Worm (Caenorhabditis elegans) whole organism, L2 larva: Measurements from ENCODE around the gene vab-23.
A peak's percentile ranks its signal among the peaks of the same experiment; 100 is the strongest.

Experiments used
- C34F6.9 ChIP-seq: fragments of 150-350 bp; optimal IDR thresholded peaks from 2 replicates; lab custom pipeline; 2014; ENCODE audit warnings: missing biosample characterization, missing genetic modification characterization
- F13H6.1 ChIP-seq: sonication (generic microtip); optimal IDR thresholded peaks from 2 replicates; lab custom pipeline; 2016; ENCODE audit warnings: missing genetic modification characterization, missing compliant biosample characterization
- Y55F3AM.14 ChIP-seq: fragments of 200-800 bp; sonication (Bioruptor generic); optimal IDR thresholded peaks from 2 replicates; lab custom pipeline; 2018; ENCODE audit warnings: mild to moderate bottlenecking, missing genetic modification characterization, missing compliant biosample characterization
- ZK546.5 ChIP-seq: sonication (generic microtip); optimal IDR thresholded peaks from 2 replicates; lab custom pipeline; 2017; ENCODE audit warnings: missing biosample characterization, missing genetic modification characterization
- alr-1 ChIP-seq: fragments of 150-350 bp; optimal IDR thresholded peaks from 2 replicates; lab custom pipeline; 2014; ENCODE audit warnings: missing biosample characterization, missing genetic modification characterization
- aly-2 ChIP-seq: fragments of 150-350 bp; optimal IDR thresholded peaks from 2 replicates; lab custom pipeline; 2014; ENCODE audit warnings: missing biosample characterization, missing genetic modification characterization
- ama-1 ChIP-seq: fragments of 150-350 bp; optimal IDR thresholded peaks from 2 replicates; lab custom pipeline; 2018; ENCODE audit warnings: inconsistent platforms
- blmp-1 ChIP-seq: sonication (generic microtip); optimal IDR thresholded peaks from 2 replicates; lab custom pipeline; 2017; ENCODE audit warnings: missing genetic modification characterization, mild to moderate bottlenecking, missing compliant biosample characterization, antibody characterized with exemption, moderate library complexity; ENCODE audit not compliant: insufficient read depth
- ceh-16 ChIP-seq: fragments of 150-350 bp; optimal IDR thresholded peaks from 2 replicates; lab custom pipeline; 2014; ENCODE audit warnings: missing biosample characterization, missing genetic modification characterization
- ceh-82 ChIP-seq: fragments of 150-350 bp; optimal IDR thresholded peaks from 2 replicates; lab custom pipeline; 2014; ENCODE audit warnings: missing biosample characterization, missing genetic modification characterization
- crh-2 ChIP-seq: sonication (generic microtip); optimal IDR thresholded peaks from 2 replicates; lab custom pipeline; 2017; ENCODE audit warnings: missing biosample characterization, missing genetic modification characterization
- dmd-4 ChIP-seq: sonication (generic microtip); optimal IDR thresholded peaks from 2 replicates; lab custom pipeline; 2017; ENCODE audit warnings: missing biosample characterization, missing genetic modification characterization
- egl-27 ChIP-seq: sonication (generic microtip); optimal IDR thresholded peaks from 3 replicates; lab custom pipeline; 2017; ENCODE audit warnings: missing biosample characterization, missing genetic modification reagents, missing genetic modification characterization
- fos-1 ChIP-seq: fragments of 150-350 bp; optimal IDR thresholded peaks from 2 replicates; lab custom pipeline; 2014; ENCODE audit warnings: missing biosample characterization, missing genetic modification characterization
- gmeb-1 ChIP-seq: fragments of 150-350 bp; optimal IDR thresholded peaks from 2 replicates; lab custom pipeline; 2014; ENCODE audit warnings: missing biosample characterization, missing genetic modification characterization
- lin-11 ChIP-seq: fragments of 150-350 bp; sonication (generic microtip); optimal IDR thresholded peaks from 2 replicates; lab custom pipeline; 2014; ENCODE audit warnings: missing biosample characterization, missing genetic modification characterization, inconsistent platforms, mixed read lengths
- lin-13 ChIP-seq: fragments of 150-350 bp; optimal IDR thresholded peaks from 2 replicates; lab custom pipeline; 2014; ENCODE audit warnings: missing biosample characterization, missing genetic modification reagents, missing genetic modification characterization
- lin-39 ChIP-seq: fragments of 150-350 bp; optimal IDR thresholded peaks from 2 replicates; lab custom pipeline; 2014; ENCODE audit warnings: missing biosample characterization, missing genetic modification reagents, missing genetic modification characterization
- lsy-2 ChIP-seq, 2 experiments: fragments of 150-350 bp in 1 of 2; sonication (generic microtip) in 1 of 2; optimal IDR thresholded peaks; 2 replicates each; lab custom pipeline; 2014 to 2017; ENCODE audit warnings: missing biosample characterization in 2 of 2, missing genetic modification characterization in 2 of 2
- mab-5 ChIP-seq: fragments of 150-350 bp; optimal IDR thresholded peaks from 2 replicates; lab custom pipeline; 2014; ENCODE audit warnings: missing biosample characterization, missing genetic modification characterization
- mbf-1 ChIP-seq: sonication (generic microtip); optimal IDR thresholded peaks from 2 replicates; lab custom pipeline; 2017; ENCODE audit warnings: missing biosample characterization, missing genetic modification characterization
- nhr-11 ChIP-seq: fragments of 150-350 bp; optimal IDR thresholded peaks from 2 replicates; lab custom pipeline; 2014; ENCODE audit warnings: missing biosample characterization, missing genetic modification characterization
- nhr-12 ChIP-seq: fragments of 150-350 bp; optimal IDR thresholded peaks from 2 replicates; lab custom pipeline; 2014; ENCODE audit warnings: missing biosample characterization, missing genetic modification characterization
- nhr-129 ChIP-seq: fragments of 150-350 bp; optimal IDR thresholded peaks from 2 replicates; lab custom pipeline; 2014; ENCODE audit warnings: missing biosample characterization, missing genetic modification characterization
- nhr-21 ChIP-seq: fragments of 150-350 bp; optimal IDR thresholded peaks from 2 replicates; lab custom pipeline; 2014; ENCODE audit warnings: missing biosample characterization, missing genetic modification characterization
- nhr-23 ChIP-seq: fragments of 150-350 bp; optimal IDR thresholded peaks from 2 replicates; lab custom pipeline; 2014; ENCODE audit warnings: missing biosample characterization, missing genetic modification reagents, missing genetic modification characterization
- nhr-237 ChIP-seq: fragments of 150-350 bp; optimal IDR thresholded peaks from 2 replicates; lab custom pipeline; 2014; ENCODE audit warnings: missing biosample characterization, missing genetic modification characterization
- peb-1 ChIP-seq: fragments of 150-350 bp; optimal IDR thresholded peaks from 2 replicates; lab custom pipeline; 2014; ENCODE audit warnings: missing biosample characterization, missing genetic modification characterization
- sem-4 ChIP-seq: fragments of 150-350 bp; optimal IDR thresholded peaks from 2 replicates; lab custom pipeline; 2014; ENCODE audit warnings: missing biosample characterization, missing genetic modification reagents, missing genetic modification characterization
- skn-1 ChIP-seq: sonication (generic microtip); optimal IDR thresholded peaks from 2 replicates; lab custom pipeline; 2017; ENCODE audit warnings: missing biosample characterization, missing genetic modification characterization
- unc-39 ChIP-seq: fragments of 150-350 bp; optimal IDR thresholded peaks from 2 replicates; lab custom pipeline; 2014; ENCODE audit warnings: missing biosample characterization, missing genetic modification characterization
- unc-55 ChIP-seq: fragments of 150-350 bp; sonication (generic microtip); optimal IDR thresholded peaks from 3 replicates; lab custom pipeline; 2014; ENCODE audit warnings: missing biosample characterization, missing genetic modification reagents, missing genetic modification characterization
- unc-62 ChIP-seq: fragments of 150-350 bp; optimal IDR thresholded peaks from 2 replicates; lab custom pipeline; 2014; ENCODE audit warnings: missing biosample characterization, missing genetic modification reagents, missing genetic modification characterization
- zag-1 ChIP-seq: fragments of 150-350 bp; optimal IDR thresholded peaks from 2 replicates; lab custom pipeline; 2014; ENCODE audit warnings: missing biosample characterization, missing genetic modification characterization
- ztf-1 ChIP-seq: fragments of 200-800 bp; sonication (Bioruptor generic); conservative IDR thresholded peaks from 2 replicates; pipeline ENCODE4 v1.3.6; 2022; ENCODE audit warnings: missing genetic modification characterization, missing compliant biosample characterization
- ztf-4 ChIP-seq: fragments of 150-350 bp; optimal IDR thresholded peaks from 2 replicates; lab custom pipeline; 2014; ENCODE audit warnings: missing biosample characterization, missing genetic modification characterization

Gene vab-23

ce11 chrII:11901110-11901509 is at the start of gene vab-23:
vab-23 (minus strand) TSS chrII:11901210.
- TF ChIP-seq blmp-1 (tag; lab: Kevin White, UChicago) (no peak), sem-4 (tag; lab: Kevin White, UChicago) (no peak), Y55F3AM.14 (GFP tag; lab: Kevin White, UChicago) (no peak), ceh-16 (no peak), unc-62 (GFP tag; lab: Kevin White, UChicago) (no peak), aly-2 (no peak), fos-1 (no peak), ZK546.5 (tag; lab: Kevin White, UChicago) (no peak), mbf-1 (no peak), alr-1 (no peak), ztf-4 (tag; lab: Kevin White, UChicago) (no peak), nhr-23 (tag; lab: Kevin White, UChicago) (no peak), unc-39 (tag; lab: Kevin White, UChicago) (no peak), C34F6.9 (tag; lab: Kevin White, UChicago) (no peak), nhr-11 (no peak), zag-1 (no peak), lsy-2 (tag; optimal IDR thresholded peaks at IDR 0.05; lab: Kevin White, UChicago) (no peak), nhr-237 (tag; lab: Kevin White, UChicago) (no peak), nhr-129 (tag; lab: Kevin White, UChicago) (no peak), nhr-21 (tag; lab: Kevin White, UChicago) (no peak)

DNA sequence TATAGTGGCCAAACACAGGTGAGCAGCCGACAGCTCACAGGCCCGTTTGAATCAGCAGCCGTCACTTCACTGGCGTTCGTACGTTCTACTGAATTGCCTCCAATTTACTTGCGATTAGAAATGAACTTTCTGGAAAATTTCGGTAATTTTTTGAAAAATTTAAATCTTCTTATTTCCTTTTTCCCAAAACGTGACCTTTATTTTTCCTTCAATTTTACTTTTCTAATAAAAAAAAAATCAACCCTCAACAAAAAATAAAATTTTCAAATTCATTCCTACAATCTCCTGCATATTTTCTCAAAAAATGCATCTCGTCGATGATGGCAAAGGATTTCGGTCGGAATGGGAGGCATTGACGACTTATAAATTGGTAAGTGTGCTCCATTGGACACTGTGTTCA is 47.4 kb upstream of the vab-23 start, which contains the start of gene W03C9.8:
Gene W03C9.8 (plus strand): TSS at position 301 of the 400 bp plus-strand sequence.
- TF ChIP-seq fos-1 = no peak
- TF ChIP-seq egl-27 (tag; lab: Kevin White, UChicago) = no peak
- TF ChIP-seq peb-1 (tag; lab: Kevin White, UChicago) = no peak
- no peak for TF ChIP-seq mab-5 (tag; lab: Kevin White, UChicago)
- no peak for TF ChIP-seq unc-55
- TF ChIP-seq alr-1 = no peak
- TF ChIP-seq ztf-1 (GFP tag; lab: Robert Waterston, UW) = no peak
- TF ChIP-seq dmd-4 (tag; lab: Kevin White, UChicago) = no peak
- TF ChIP-seq ztf-4 (tag; lab: Kevin White, UChicago) = no peak
- TF ChIP-seq zag-1 = no peak

ce11 chrII:11936393-11936792 is 35.4 kb upstream of the vab-23 start:
- TF ChIP-seq egl-27 (tag; lab: Kevin White, UChicago) = no peak
- peak; percentile 27 for TF ChIP-seq fos-1

- TF ChIP-seq skn-1 (tag; lab: Kevin White, UChicago) (no peak), blmp-1 (tag; lab: Kevin White, UChicago) (peak; percentile 31)
Observed at ce11 chrII:11935266-11935665, 34.3 kb upstream of the vab-23 start, which contains the start of gene lin-29. lin-29 (minus strand) TSS chrII:11935343.

DNA sequence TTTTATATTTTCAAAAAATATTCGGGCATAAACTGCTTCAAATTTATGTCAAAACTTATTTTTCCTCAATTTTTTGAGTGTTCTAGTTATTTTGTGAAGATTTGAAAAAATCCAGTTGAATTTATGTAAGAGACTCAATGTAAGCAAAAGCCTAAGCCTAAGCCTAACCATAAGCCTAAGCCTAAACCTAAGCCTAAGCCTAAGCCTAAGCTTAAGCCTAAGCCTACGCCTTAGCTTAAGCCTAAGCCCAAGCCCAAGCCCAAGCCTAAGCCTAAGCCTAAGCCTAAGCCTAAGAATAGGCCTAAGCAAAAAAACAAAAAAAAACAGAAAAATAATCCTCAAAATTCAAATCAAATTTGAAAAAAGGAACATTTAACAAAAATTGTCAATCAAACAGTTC is 29.1 kb upstream of the vab-23 start:
- TF ChIP-seq fos-1 (no peak), lsy-2 (tag; optimal IDR thresholded peaks at IDR 0.05; lab: Kevin White, UChicago) (no peak), ama-1 (lab: Kevin White, UChicago) (no peak), gmeb-1 (tag; lab: Kevin White, UChicago) (no peak), ceh-16 (no peak), alr-1 (no peak), nhr-12 (no peak), ceh-82 (tag; lab: Kevin White, UChicago) (no peak), F13H6.1 (tag; lab: Kevin White, UChicago) (no peak), lin-39 (tag; lab: Kevin White, UChicago) (no peak), lin-11 (tag; lab: Kevin White, UChicago) (no peak), egl-27 (tag; lab: Kevin White, UChicago) (no peak), lin-13 (GFP tag; lab: Kevin White, UChicago) (no peak), unc-55 (no peak), crh-2 (tag; lab: Kevin White, UChicago) (no peak), zag-1 (no peak)
